Fruit fly (Drosophila melanogaster) whole organism, larva: Measurements from ENCODE around the gene CG33257.

Source experiments
- noc ChIP-seq: fragments of 200-800 bp; sonication (Bioruptor generic); optimal IDR thresholded peaks from 3 replicates; lab custom pipeline; 2019; ENCODE audit warnings: missing biosample characterization, mild to moderate bottlenecking, missing genetic modification characterization, moderate library complexity

The CG33257 gene

dm6 chr3L:16346023-16346422, at the start of gene CG33257:
TSS of gene CG33257 (plus strand) at chr3L:16346323.
- no peak for TF ChIP-seq noc (tag; lab: Kevin White, UChicago)

dm6 chr3L:16301153-16301552, 45.0 kb upstream of the CG33257 start, which contains the start of gene CG4982:
TSS of gene CG4982 (plus strand) at chr3L:16301453.
- no peak for TF ChIP-seq noc (tag; lab: Kevin White, UChicago)

DNA sequence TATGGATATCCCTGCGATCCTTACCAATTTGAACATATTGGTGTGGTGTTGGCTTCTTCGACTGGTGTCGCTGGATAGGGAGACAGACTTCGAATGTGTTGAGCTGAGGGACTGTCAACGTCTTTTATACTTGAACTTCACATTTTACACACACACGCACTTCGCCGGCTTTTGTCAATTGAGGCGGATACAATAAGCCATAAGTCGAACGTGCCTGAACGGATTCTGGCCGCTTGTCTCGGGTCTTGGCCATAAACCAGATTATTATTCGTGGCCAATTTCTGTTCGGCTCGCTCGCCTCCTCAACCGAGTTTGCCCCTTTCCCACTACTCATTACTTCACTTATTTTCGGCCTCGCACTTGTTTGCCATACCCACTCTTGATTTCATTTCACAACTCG, 43.0 kb upstream of the CG33257 start, which contains the start of gene CG13044:
CG13044 (minus strand) TSS at position 101 of the 400 bp plus-strand sequence.
- no peak for TF ChIP-seq noc (tag; lab: Kevin White, UChicago)

dm6 chr3L:16303982-16304381, 42.1 kb upstream of the CG33257 start, which contains the start of gene CG43249:
TSS of gene CG43249 (plus strand) at chr3L:16304282.
- no peak for TF ChIP-seq noc (tag; lab: Kevin White, UChicago)

DNA sequence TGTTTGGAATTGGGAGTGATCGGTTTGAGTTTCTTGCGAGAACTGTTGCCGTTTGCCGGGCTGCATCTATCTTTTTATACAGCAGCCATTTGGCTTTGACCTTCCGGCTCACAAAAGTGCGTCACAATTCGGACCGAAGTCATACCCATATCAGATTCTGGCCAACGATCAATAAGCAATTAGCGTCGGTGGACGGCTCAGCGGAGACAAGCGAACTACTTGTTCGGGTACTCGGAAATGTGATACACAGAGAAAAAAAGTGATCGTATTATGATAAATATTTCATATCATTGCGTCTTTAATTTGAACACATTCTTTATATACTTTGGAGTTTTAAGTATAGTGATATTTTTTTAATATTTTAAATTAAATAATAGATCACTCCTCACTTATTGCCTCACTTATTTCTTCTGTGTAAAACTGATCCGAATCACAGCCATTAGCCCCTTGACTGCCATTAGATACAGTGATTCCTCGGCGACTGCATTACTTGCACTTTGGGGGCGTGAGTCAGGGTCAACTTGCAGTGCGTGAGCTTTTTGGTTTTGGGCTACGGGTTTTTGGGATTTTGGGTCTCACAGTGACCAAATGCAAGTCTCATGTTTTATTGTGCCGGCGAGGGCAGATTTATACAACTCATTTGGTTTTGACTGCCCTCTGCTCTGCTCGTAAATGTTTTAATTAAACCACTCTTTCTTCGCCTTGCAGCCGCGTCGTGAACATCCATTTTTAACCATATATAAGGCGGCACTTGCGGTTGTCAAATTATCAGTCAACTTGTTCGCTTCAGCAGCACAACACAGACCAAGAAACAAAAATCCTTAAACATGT, 40.1 kb upstream of the CG33257 start, which contains the start of the genes CG13043 and CG13063:
CG13043 (minus strand) TSS at position 51 of the 831 bp plus-strand sequence.
CG13063 (plus strand) TSS at position 781 of the 831 bp plus-strand sequence.
- no peak for TF ChIP-seq noc (tag; lab: Kevin White, UChicago)

- TF ChIP-seq noc (tag; lab: Kevin White, UChicago), result no peak
Observed at dm6 chr3L:16308380-16308779, 37.7 kb upstream of the CG33257 start, which contains the start of gene CG13042. TSS of gene CG13042 (minus strand) at chr3L:16308480.

DNA sequence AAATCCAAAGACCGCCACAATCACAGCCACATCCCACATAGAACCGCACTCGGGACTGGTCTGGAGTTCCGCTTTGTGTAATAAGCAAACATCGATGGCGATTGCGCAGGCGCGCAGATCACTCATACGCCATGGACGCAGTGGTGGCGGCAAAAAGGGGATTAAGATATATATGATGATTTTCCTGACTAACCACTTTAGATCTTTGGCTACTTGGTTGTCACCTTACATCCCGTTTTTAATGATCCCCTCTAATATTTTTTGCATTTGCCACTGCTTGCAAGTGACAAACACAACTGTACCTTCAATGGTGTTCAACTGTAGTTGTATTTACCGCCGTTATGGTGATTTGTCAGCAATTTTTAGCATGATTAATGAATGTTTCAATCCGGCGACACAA, 36.2 kb upstream of the CG33257 start:
- TF ChIP-seq noc (tag; lab: Kevin White, UChicago), result peak; percentile 61

DNA sequence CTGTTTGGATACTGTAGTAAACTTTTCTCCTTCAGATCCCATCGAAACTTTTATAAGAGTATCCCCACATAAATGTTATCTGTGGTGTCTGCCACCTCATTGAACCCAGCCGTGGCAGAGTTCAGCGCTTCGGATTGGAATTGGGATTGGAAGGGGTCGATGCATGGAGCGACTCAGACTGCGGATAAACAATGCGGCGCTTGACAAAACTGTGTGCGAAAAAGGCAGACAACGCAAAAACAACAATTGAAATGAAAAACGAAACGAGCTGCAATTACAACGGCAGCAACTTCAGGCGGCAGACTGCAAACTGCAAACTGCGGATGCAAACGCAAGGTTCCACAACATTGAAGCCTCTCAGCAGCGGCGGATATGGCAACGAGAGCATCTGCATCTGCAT, 32.1 kb upstream of the CG33257 start, which contains the start of gene CG13062:
CG13062 (plus strand) TSS at position 301 of the 400 bp plus-strand sequence.
- no peak for TF ChIP-seq noc (tag; lab: Kevin White, UChicago)

dm6 chr3L:16317724-16318123, 28.4 kb upstream of the CG33257 start, which contains the start of gene Nplp3:
TSS of gene Nplp3 (plus strand) at chr3L:16318024.
- no peak for TF ChIP-seq noc (tag; lab: Kevin White, UChicago)

- TF ChIP-seq noc (tag; lab: Kevin White, UChicago), result no peak
Observed at dm6 chr3L:16319399-16319906, 26.7 kb upstream of the CG33257 start, which contains the start of the genes CG13041 and CG13060. TSS of gene CG13041 (minus strand) at chr3L:16319526. TSS of gene CG13060 (plus strand) at chr3L:16319856.

DNA sequence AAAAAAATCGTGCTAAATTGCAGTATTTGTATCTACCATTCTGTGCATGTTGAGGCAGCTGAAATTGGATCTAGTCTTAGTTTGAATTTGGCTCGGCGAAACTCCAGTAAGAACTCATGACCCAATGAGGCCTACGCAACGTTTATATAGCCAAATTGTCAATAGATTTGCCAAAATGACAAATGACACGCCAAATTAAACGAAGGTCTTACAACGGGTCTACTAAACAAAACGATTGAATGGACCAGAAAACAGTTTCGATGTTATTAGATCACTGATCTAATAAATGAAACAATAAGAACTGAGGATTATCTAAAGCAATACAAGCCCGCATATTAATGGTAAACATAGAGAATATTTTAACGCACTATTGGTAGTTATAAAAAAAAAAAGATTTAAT, 25.0 kb upstream of the CG33257 start, which contains the start of gene CG42718:
CG42718 (minus strand) TSS at position 101 of the 400 bp plus-strand sequence.
- no peak for TF ChIP-seq noc (tag; lab: Kevin White, UChicago)

- TF ChIP-seq noc (tag; lab: Kevin White, UChicago), result no peak
Observed at dm6 chr3L:16323372-16323771, 22.8 kb upstream of the CG33257 start, which contains the start of gene CG13059. TSS of gene CG13059 (plus strand) at chr3L:16323672.

dm6 chr3L:16326657-16327056, 19.5 kb upstream of the CG33257 start, which contains the start of the genes CG13040 and CG13039:
TSS of gene CG13040 (minus strand) at chr3L:16326757.
TSS of gene CG13039 (minus strand) at chr3L:16326762.
- no peak for TF ChIP-seq noc (tag; lab: Kevin White, UChicago)

- no peak for TF ChIP-seq noc (tag; lab: Kevin White, UChicago)
Observed at dm6 chr3L:16327776-16328175, 18.3 kb upstream of the CG33257 start, which contains the start of gene CG13038. TSS of gene CG13038 (minus strand) at chr3L:16327893.

dm6 chr3L:16328207-16328891, 17.8 kb upstream of the CG33257 start, which contains the start of gene CG13058:
TSS of gene CG13058 (plus strand) at chr3L:16328841.
- TF ChIP-seq noc (tag; lab: Kevin White, UChicago), result peak; percentile 75
